Fruit fly (Drosophila melanogaster) whole organism, adult: ENCODE measurements around the gene rdx.

Experiments
- CG11617 ChIP-seq: fragments of 200-800 bp; sonication (Bioruptor generic); optimal IDR thresholded peaks from 2 replicates; lab custom pipeline; 2017; ENCODE audit warnings: mild to moderate bottlenecking, missing biosample characterization, missing genetic modification reagents, missing genetic modification characterization
- CG1620 ChIP-seq: fragments of 200-800 bp; sonication (Bioruptor generic); optimal IDR thresholded peaks from 2 replicates; lab custom pipeline; 2016; ENCODE audit warnings: missing biosample characterization, missing genetic modification characterization
- CG5204 ChIP-seq: fragments of 200-800 bp; sonication (Bioruptor generic); optimal IDR thresholded peaks from 2 replicates; lab custom pipeline; 2016; ENCODE audit warnings: missing biosample characterization, missing genetic modification characterization
- CG7045 ChIP-seq: fragments of 200-800 bp; sonication (Bioruptor generic); optimal IDR thresholded peaks from 2 replicates; lab custom pipeline; 2017; ENCODE audit warnings: missing biosample characterization, mild to moderate bottlenecking, missing genetic modification characterization
- Clk ChIP-seq: fragments of 200-800 bp; sonication (Bioruptor generic); optimal IDR thresholded peaks from 2 replicates; lab custom pipeline; 2017; ENCODE audit warnings: missing biosample characterization, missing genetic modification characterization
- Crg-1 ChIP-seq: fragments of 200-800 bp; sonication (Bioruptor generic); optimal IDR thresholded peaks from 2 replicates; lab custom pipeline; 2016; ENCODE audit warnings: missing biosample characterization, missing genetic modification characterization
- Hr96 ChIP-seq: fragments of 200-800 bp; sonication (Bioruptor generic); optimal IDR thresholded peaks from 2 replicates; lab custom pipeline; 2016; ENCODE audit warnings: missing biosample characterization, missing genetic modification characterization
- Mnt ChIP-seq: fragments of 200-800 bp; sonication (Bioruptor generic); optimal IDR thresholded peaks from 2 replicates; lab custom pipeline; 2016; ENCODE audit warnings: missing biosample characterization, mild to moderate bottlenecking, missing genetic modification characterization
- bab1 ChIP-seq: fragments of 200-800 bp; sonication (Bioruptor generic); optimal IDR thresholded peaks from 3 replicates; lab custom pipeline; 2019; ENCODE audit warnings: missing biosample characterization, mild to moderate bottlenecking, missing genetic modification characterization, moderate library complexity
- cic ChIP-seq: fragments of 200-800 bp; sonication (Bioruptor generic); optimal IDR thresholded peaks from 2 replicates; lab custom pipeline; 2017; ENCODE audit warnings: missing biosample characterization, mild to moderate bottlenecking, missing genetic modification characterization, moderate library complexity
- cnc ChIP-seq, 2 experiments: fragments of >200 bp; optimal IDR thresholded peaks; 2 replicates each; lab custom pipeline; 2017
- kay ChIP-seq: fragments of 200-800 bp; sonication (Bioruptor generic); peaks from one replicate; lab custom pipeline; 2016; ENCODE audit warnings: missing biosample characterization, missing genetic modification characterization, borderline replicate concordance
- ovo ChIP-seq: fragments of 200-800 bp; sonication (Bioruptor generic); optimal IDR thresholded peaks from 2 replicates; lab custom pipeline; 2016; ENCODE audit warnings: missing biosample characterization, missing genetic modification characterization
- pad ChIP-seq: fragments of 200-800 bp; sonication (Bioruptor generic); optimal IDR thresholded peaks from 3 replicates; lab custom pipeline; 2017; ENCODE audit warnings: missing biosample characterization, missing genetic modification characterization, mild to moderate bottlenecking, moderate library complexity, missing genetic modification reagents

dm6 chr3R:14012478-14013146 is 19.2 kb downstream of the rdx start:
- TF ChIP-seq pad (GFP tag; lab: Kevin White, UChicago) (no peak), CG1620 (GFP tag; lab: Kevin White, UChicago) (no peak), kay (no peak), ovo (GFP tag; lab: Kevin White, UChicago) (no peak), Clk (GFP tag; lab: Kevin White, UChicago) (no peak), CG7045 (no peak), cic (GFP tag; lab: Kevin White, UChicago) (no peak), CG11617 (no peak), Hr96 (GFP tag; lab: Kevin White, UChicago) (no peak), Crg-1 (GFP tag; lab: Kevin White, UChicago) (no peak), Mnt (GFP tag; lab: Kevin White, UChicago) (no peak), cnc (optimal IDR thresholded peaks at IDR 0.05; lab: Kevin White, UChicago) (no peak), CG5204 (GFP tag; lab: Kevin White, UChicago) (no peak), bab1 (GFP tag; lab: Kevin White, UChicago) (no peak)
